Worm (Caenorhabditis elegans) whole organism, L3 larva: ENCODE measurements around the gene bet-2.

Source experiments
- R02D3.7 ChIP-seq: fragments of 150-350 bp; optimal IDR thresholded peaks from 2 replicates; lab custom pipeline; 2014; ENCODE audit warnings: missing biosample characterization, missing genetic modification characterization
- ZK546.5 ChIP-seq: sonication (generic microtip); optimal IDR thresholded peaks from 2 replicates; lab custom pipeline; 2017; ENCODE audit warnings: missing biosample characterization, missing genetic modification characterization
- ceh-16 ChIP-seq: sonication (generic microtip); optimal IDR thresholded peaks from 2 replicates; lab custom pipeline; 2017; ENCODE audit warnings: missing biosample characterization, missing genetic modification characterization
- egl-27 ChIP-seq: sonication (generic microtip); optimal IDR thresholded peaks from 4 replicates; lab custom pipeline; 2017; ENCODE audit warnings: missing biosample characterization, missing genetic modification reagents, missing genetic modification characterization
- fos-1 ChIP-seq: fragments of 150-350 bp; optimal IDR thresholded peaks from 2 replicates; lab custom pipeline; 2014; ENCODE audit warnings: missing biosample characterization, missing genetic modification characterization
- lin-15B ChIP-seq: fragments of 150-350 bp; optimal IDR thresholded peaks from 2 replicates; lab custom pipeline; 2014; ENCODE audit warnings: missing biosample characterization, missing genetic modification characterization
- mml-1 ChIP-seq: fragments of 150-350 bp; sonication (generic microtip); optimal IDR thresholded peaks from 3 replicates; lab custom pipeline; 2014; ENCODE audit warnings: missing biosample characterization, missing genetic modification characterization
- nhr-76 ChIP-seq: fragments of 150-350 bp; sonication (generic microtip); optimal IDR thresholded peaks from 5 replicates; lab custom pipeline; 2014; ENCODE audit warnings: missing biosample characterization, missing genetic modification characterization
- pqm-1 ChIP-seq: fragments of 150-350 bp; optimal IDR thresholded peaks from 2 replicates; lab custom pipeline; 2017; ENCODE audit warnings: missing biosample characterization, missing genetic modification characterization, inconsistent platforms
- skn-1 ChIP-seq: fragments of 150-350 bp; optimal IDR thresholded peaks from 2 replicates; lab custom pipeline; 2014; ENCODE audit warnings: missing biosample characterization, missing genetic modification characterization
- unc-62 ChIP-seq: fragments of 150-350 bp; sonication (generic microtip); optimal IDR thresholded peaks from 4 replicates; lab custom pipeline; 2014; ENCODE audit warnings: missing biosample characterization, missing genetic modification reagents, missing genetic modification characterization
- ztf-11 ChIP-seq: fragments of 150-350 bp; optimal IDR thresholded peaks from 2 replicates; lab custom pipeline; 2014; ENCODE audit warnings: missing biosample characterization, missing genetic modification characterization
- ztf-4 ChIP-seq: fragments of 150-350 bp; optimal IDR thresholded peaks from 2 replicates; lab custom pipeline; 2014; ENCODE audit warnings: missing biosample characterization, missing genetic modification characterization

DNA sequence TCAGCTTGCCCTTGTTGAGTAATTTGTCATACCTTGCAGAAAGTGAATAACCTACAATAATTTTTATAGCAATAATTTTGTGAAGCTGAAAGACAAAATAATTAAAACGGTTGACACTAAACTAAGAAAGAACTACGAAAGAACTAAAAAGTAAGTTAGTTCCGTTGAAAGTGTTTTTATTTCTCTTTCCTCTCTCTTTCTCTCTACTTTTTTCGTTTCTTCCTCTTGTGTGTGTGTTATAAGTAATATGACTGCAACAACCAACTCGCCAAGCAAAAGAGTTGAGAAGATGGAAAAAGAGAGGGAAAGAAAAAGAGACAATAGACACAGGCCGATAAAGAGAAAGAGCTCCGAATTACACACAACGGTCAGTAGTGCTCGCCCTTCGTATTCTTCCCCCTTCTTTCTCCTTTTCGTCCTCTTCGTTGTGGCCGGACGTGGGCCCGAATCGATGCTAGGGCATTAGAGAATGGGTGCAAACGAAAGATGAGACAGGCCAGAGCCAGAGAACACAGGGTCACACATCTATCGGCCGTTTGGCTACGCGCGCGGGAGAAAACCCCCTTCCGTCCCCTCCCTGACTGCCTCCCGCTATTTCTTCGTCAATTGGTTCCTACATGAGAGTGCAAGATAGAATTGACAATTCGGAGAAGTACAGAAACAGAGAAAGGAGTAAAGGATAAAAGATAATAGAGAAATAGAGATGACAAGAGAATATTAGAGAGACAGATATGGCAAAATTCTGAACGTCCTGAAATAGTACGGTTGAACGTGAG lies 13.7 kb upstream of the bet-2 start, which contains the start of gene syd-2:
- TF ChIP-seq ceh-16 (tag; lab: Kevin White, UChicago) (no peak), ztf-11 (no peak), nhr-76 (tag; lab: Kevin White, UChicago) (no peak), pqm-1 (peak; percentile 2), lin-15B (tag; lab: Kevin White, UChicago) (peak; percentile 55), ztf-4 (tag; lab: Kevin White, UChicago) (no peak), mml-1 (tag; lab: Kevin White, UChicago) (no peak), egl-27 (tag; lab: Kevin White, UChicago) (peak; percentile 4), ZK546.5 (tag; lab: Kevin White, UChicago) (no peak), R02D3.7 (tag; lab: Kevin White, UChicago) (peak; percentile 19), fos-1 (tag; lab: Kevin White, UChicago) (no peak), unc-62 (GFP tag; lab: Kevin White, UChicago) (peak; percentile 79), skn-1 (tag; lab: Kevin White, UChicago) (peak; percentile 6)
